Worm (Caenorhabditis elegans): ENCODE data around the gene clec-5.

The clec-5 gene

DNA sequence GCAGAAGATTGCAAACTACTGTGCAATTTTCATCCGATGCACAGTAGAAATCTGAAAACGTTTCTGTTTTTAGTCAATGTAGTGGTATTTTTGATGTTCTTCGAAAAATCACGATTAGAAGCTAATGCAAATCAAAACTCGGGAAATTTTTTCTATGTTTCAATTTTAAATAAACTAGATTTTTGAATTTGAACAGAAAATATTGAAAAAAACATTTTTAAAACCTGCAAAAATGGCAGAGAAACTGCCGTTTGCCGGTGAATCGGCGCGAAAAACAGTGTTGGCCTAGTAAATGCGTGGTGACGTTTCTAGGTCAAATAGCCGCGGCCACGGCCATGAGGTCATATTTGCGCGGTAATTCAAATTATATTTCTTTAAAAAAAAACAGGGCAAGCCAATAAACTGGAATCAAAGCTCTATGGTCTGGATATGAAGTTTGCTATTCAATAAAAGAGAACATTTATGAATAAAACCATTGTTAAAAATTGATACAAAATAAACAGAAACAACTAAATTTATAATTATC, 46.8 kb upstream of the clec-5 start, which contains the start of gene set-2 (continued):
- TF ChIP-seq elt-2 (tag; optimal IDR thresholded peaks at IDR 0.05) = peak; percentile 1
- peak; percentile 78 for TF ChIP-seq pax-3 (tag; optimal IDR thresholded peaks at IDR 0.05)
- no peak for TF ChIP-seq ztf-4 (tag; optimal IDR thresholded peaks at IDR 0.05)
- TF ChIP-seq ets-5 (GFP tag; IDR thresholded peaks at IDR 0.05) = no peak
- peak; percentile 79 for TF ChIP-seq fkh-4 (tag; optimal IDR thresholded peaks at IDR 0.05; ENCODE audit: borderline replicate concordance)
- no peak for TF ChIP-seq ama-1 (optimal IDR thresholded peaks at IDR 0.05)
- TF ChIP-seq nhr-85 (tag) = peak; percentile 87
- peak; percentile 62 to 76 for TF ChIP-seq lsy-2 (tag; optimal IDR thresholded peaks at IDR 0.05)
- TF ChIP-seq nhr-77 (tag; optimal IDR thresholded peaks at IDR 0.05) = peak; percentile 30
- TF ChIP-seq ztf-11 (tag; optimal IDR thresholded peaks at IDR 0.05) = peak in 1 of 2 experiments; percentile 88
- no peak for TF ChIP-seq egl-27 (tag; optimal IDR thresholded peaks at IDR 0.05)
- TF ChIP-seq unc-130 (tag; optimal IDR thresholded peaks at IDR 0.05) = no peak
- TF ChIP-seq nhr-12 (tag; optimal IDR thresholded peaks at IDR 0.05) = no peak
- no peak for TF ChIP-seq sptf-1 (tag; optimal IDR thresholded peaks at IDR 0.05)
- TF ChIP-seq C04F5.9 (tag; optimal IDR thresholded peaks at IDR 0.05) = peak; percentile 47
- TF ChIP-seq alr-1 (tag; optimal IDR thresholded peaks at IDR 0.05; ENCODE audit: borderline replicate concordance) = no peak
- no peak for TF ChIP-seq aha-1 (tag; optimal IDR thresholded peaks at IDR 0.05)
- TF ChIP-seq lin-13 (GFP tag; optimal IDR thresholded peaks at IDR 0.05) = peak; percentile 39
- no peak for TF ChIP-seq hpl-2 (GFP tag; optimal IDR thresholded peaks at IDR 0.05)
- no peak for TF ChIP-seq ceh-63 (GFP tag; optimal IDR thresholded peaks at IDR 0.05)
- TF ChIP-seq rnt-1 (tag; optimal IDR thresholded peaks at IDR 0.05) = peak; percentile 97
- no peak for TF ChIP-seq C34B4.2 (tag; optimal IDR thresholded peaks at IDR 0.05)
- peak; percentile 16 to 44 (median 27) for TF ChIP-seq ceh-82 (tag; optimal IDR thresholded peaks at IDR 0.05)
- TF ChIP-seq nhr-28 (tag; optimal IDR thresholded peaks at IDR 0.05) = no peak
- peak; percentile 55 for TF ChIP-seq mep-1 (tag; optimal IDR thresholded peaks at IDR 0.05)
- no peak for TF ChIP-seq fos-1 (tag; optimal IDR thresholded peaks at IDR 0.05)
- TF ChIP-seq mef-2 (tag; optimal IDR thresholded peaks at IDR 0.05) = no peak
- TF ChIP-seq elt-3 (tag; optimal IDR thresholded peaks at IDR 0.05) = no peak
- peak; percentile 38 for TF ChIP-seq snpc-4 (tag; optimal IDR thresholded peaks at IDR 0.05)
- peak; percentile 63 for TF ChIP-seq lin-14 (GFP tag; optimal IDR thresholded peaks at IDR 0.05)
- TF ChIP-seq nhr-20 (tag; optimal IDR thresholded peaks at IDR 0.05) = peak; percentile 65
- no peak for TF ChIP-seq tlp-1 (tag; optimal IDR thresholded peaks at IDR 0.05)
- TF ChIP-seq nhr-11 (tag; optimal IDR thresholded peaks at IDR 0.05) = no peak
- TF ChIP-seq ceh-8 (GFP tag; optimal IDR thresholded peaks at IDR 0.05) = no peak
- TF ChIP-seq vab-15 (tag; optimal IDR thresholded peaks at IDR 0.05) = no peak
- TF ChIP-seq C16A3.4 (tag; optimal IDR thresholded peaks at IDR 0.05) = peak; percentile 22
- TF ChIP-seq blmp-1 (tag; optimal IDR thresholded peaks at IDR 0.05) = peak; percentile 44
- peak; percentile 91 for TF ChIP-seq ceh-90 (tag; optimal IDR thresholded peaks at IDR 0.05)
- no peak for TF ChIP-seq pqm-1 (tag; optimal IDR thresholded peaks at IDR 0.05)
- peak; percentile 25 for TF ChIP-seq unc-86 (tag; optimal IDR thresholded peaks at IDR 0.05)
- peak; percentile 70 for TF ChIP-seq sox-4 (tag; optimal IDR thresholded peaks at IDR 0.05)
- TF ChIP-seq nhr-47 (tag; optimal IDR thresholded peaks at IDR 0.05) = peak; percentile 81
- TF ChIP-seq nhr-71 (tag; optimal IDR thresholded peaks at IDR 0.05) = peak; percentile 84
- no peak for TF ChIP-seq mdl-1 (tag; optimal IDR thresholded peaks at IDR 0.05)
- no peak for TF ChIP-seq efl-3 (GFP tag; optimal IDR thresholded peaks at IDR 0.05)
- peak; percentile 44 for TF ChIP-seq aly-2 (tag; optimal IDR thresholded peaks at IDR 0.05)

Measured in whole organism, L1 larva.